Worm (Caenorhabditis elegans) whole organism, early embryonic: Measurements from ENCODE around the gene spas-1.

Experiments
- F13C5.2 ChIP-seq: sonication (generic microtip); optimal IDR thresholded peaks from 2 replicates; lab custom pipeline; 2017; ENCODE audit warnings: mild to moderate bottlenecking, missing genetic modification characterization, inconsistent platforms, missing compliant biosample characterization
- ama-1 ChIP-seq: fragments of 150-350 bp; optimal IDR thresholded peaks from 2 replicates; lab custom pipeline; 2014
- flt-1 ChIP-seq: fragments of 200-800 bp; sonication (Bioruptor generic); IDR thresholded peaks from 2 replicates; pipeline ENCODE4 v1.3.6; 2022; ENCODE audit warnings: missing genetic modification characterization, missing compliant biosample characterization

DNA sequence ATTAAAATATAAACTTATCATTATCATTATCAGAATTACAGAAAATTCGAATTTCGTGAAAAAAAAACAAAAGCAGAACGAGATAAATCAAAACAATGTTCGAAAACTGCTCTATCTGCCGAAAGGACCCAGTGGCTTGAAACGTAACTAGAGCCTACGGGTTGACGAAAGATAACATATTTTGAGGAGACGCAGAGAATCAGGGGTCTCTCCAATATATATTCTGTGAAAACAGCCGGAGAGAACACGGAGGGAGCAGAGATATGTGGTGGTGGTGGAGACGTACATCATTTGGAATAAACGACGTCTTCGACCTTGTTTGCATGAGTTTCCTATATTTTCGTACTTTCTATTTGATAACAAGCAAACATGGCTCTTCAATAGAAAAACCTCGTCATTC lies 33.3 kb downstream of the spas-1 start:
- TF ChIP-seq F13C5.2 (tag; lab: Kevin White, UChicago) (no peak), flt-1 (GFP tag; lab: Robert Waterston, UW) (no peak), ama-1 (lab: Kevin White, UChicago) (no peak)
